Worm (Caenorhabditis elegans): ENCODE measurements around the gene nas-4.

DNA sequence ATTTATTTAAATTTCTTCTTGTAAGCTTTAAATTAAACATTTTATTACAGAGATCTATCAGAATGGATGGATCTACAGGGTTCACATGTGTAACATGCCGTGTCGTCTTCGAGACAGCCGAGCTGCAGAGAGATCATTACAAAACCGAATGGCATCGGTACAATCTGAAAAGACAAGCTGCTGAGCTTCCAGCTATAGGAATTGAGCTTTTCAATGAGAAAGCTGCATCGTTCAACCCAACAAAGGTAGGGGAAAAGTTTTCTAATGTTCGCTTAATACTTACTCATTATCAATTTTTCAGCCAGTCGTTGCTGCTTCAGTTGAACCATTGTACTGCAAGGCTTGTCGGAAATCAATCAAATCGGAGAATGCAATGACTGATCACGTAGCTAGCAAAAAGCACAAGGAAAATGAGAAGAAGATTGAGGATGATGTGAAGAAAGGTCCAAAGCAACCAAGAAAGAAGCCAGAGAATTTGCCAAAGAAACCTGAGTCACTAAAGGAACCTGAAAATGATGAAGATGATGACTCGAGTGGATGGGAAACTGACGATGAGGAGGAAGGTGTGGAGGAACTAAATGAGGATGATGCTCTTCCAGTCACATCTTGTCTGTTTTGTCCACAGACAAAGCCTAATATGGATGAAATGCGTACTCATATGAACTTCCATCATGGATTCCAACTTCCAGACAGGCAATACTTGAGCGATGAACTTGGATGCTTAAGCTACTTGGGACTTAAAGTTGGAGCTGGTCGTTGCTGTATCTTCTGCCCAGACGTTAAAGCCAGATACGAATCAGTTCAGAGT, 33.7 kb downstream of the nas-4 start, which contains the start of gene znf-622:
- TF ChIP-seq snpc-4 (tag; optimal IDR thresholded peaks at IDR 0.05) (no peak), daf-12 (tag; optimal IDR thresholded peaks at IDR 0.05) (no peak), ZK546.5 (tag; optimal IDR thresholded peaks at IDR 0.05) (no peak)
